Fruit fly (Drosophila melanogaster) whole organism, embryonic: ENCODE measurements around the gene Atg5.
A peak's percentile ranks its signal among the peaks of the same experiment; 100 is the strongest.

Source experiments
- BtbVII ChIP-seq: fragments of 200-800 bp; sonication (Bioruptor generic); optimal IDR thresholded peaks from 3 replicates; lab custom pipeline; 2017; ENCODE audit warnings: missing biosample characterization, mild to moderate bottlenecking, missing genetic modification characterization
- CG10543 ChIP-seq: fragments of 200-800 bp; sonication (Bioruptor generic); optimal IDR thresholded peaks from 3 replicates; lab custom pipeline; 2017; ENCODE audit warnings: missing biosample characterization, mild to moderate bottlenecking, missing genetic modification characterization, moderate library complexity
- CG10565 ChIP-seq: fragments of 200-800 bp; sonication (Bioruptor generic); optimal IDR thresholded peaks from 3 replicates; lab custom pipeline; 2016; ENCODE audit warnings: missing biosample characterization, mild to moderate bottlenecking, missing genetic modification characterization
- CG11456 ChIP-seq: fragments of 200-800 bp; sonication (Bioruptor generic); IDR thresholded peaks from 3 replicates; pipeline ENCODE4 v1.3.6; 2022; ENCODE audit warnings: missing biosample characterization, missing genetic modification characterization
- CG12769 ChIP-seq: fragments of 200-800 bp; sonication (Bioruptor generic); optimal IDR thresholded peaks from 2 replicates; lab custom pipeline; 2019; ENCODE audit warnings: missing biosample characterization, mild to moderate bottlenecking, missing genetic modification characterization, moderate library complexity
- CG14014 ChIP-seq: fragments of 200-800 bp; sonication (Bioruptor generic); IDR thresholded peaks from 2 replicates; pipeline ENCODE4 v1.3.6; 2022; ENCODE audit warnings: missing biosample characterization, missing genetic modification characterization
- CG14050 ChIP-seq: fragments of 200-800 bp; sonication (Bioruptor generic); IDR thresholded peaks from 3 replicates; pipeline ENCODE4 v1.3.6; 2022; ENCODE audit warnings: missing biosample characterization, missing genetic modification characterization
- CG14710 ChIP-seq: fragments of 200-800 bp; sonication (Bioruptor generic); optimal IDR thresholded peaks from 3 replicates; lab custom pipeline; 2019; ENCODE audit warnings: missing biosample characterization, mild to moderate bottlenecking, missing genetic modification characterization, moderate library complexity
- CG15269 ChIP-seq: fragments of 200-800 bp; sonication (Bioruptor generic); optimal IDR thresholded peaks from 2 replicates; lab custom pipeline; 2018; ENCODE audit warnings: missing biosample characterization, mild to moderate bottlenecking, missing genetic modification characterization, moderate library complexity
- CG17359 ChIP-seq: fragments of 200-800 bp; sonication (Bioruptor generic); optimal IDR thresholded peaks from 3 replicates; lab custom pipeline; 2018; ENCODE audit warnings: missing biosample characterization, mild to moderate bottlenecking, missing genetic modification characterization, moderate library complexity
- CG18619 ChIP-seq: fragments of 200-800 bp; sonication (Bioruptor generic); optimal IDR thresholded peaks from 3 replicates; lab custom pipeline; 2017; ENCODE audit warnings: missing biosample characterization, mild to moderate bottlenecking, missing genetic modification characterization
- CG2120 ChIP-seq: fragments of 200-800 bp; sonication (Bioruptor generic); optimal IDR thresholded peaks from 3 replicates; lab custom pipeline; 2016; ENCODE audit warnings: missing biosample characterization, missing genetic modification characterization
- CG2202 ChIP-seq: fragments of 200-800 bp; sonication (Bioruptor generic); optimal IDR thresholded peaks from 2 replicates; lab custom pipeline; 2018; ENCODE audit warnings: missing biosample characterization, mild to moderate bottlenecking, missing genetic modification characterization
- CG30403 ChIP-seq: fragments of 200-800 bp; sonication (Bioruptor generic); optimal IDR thresholded peaks from 3 replicates; lab custom pipeline; 2016; ENCODE audit warnings: missing biosample characterization, missing genetic modification characterization
- CG31224 ChIP-seq: fragments of 200-800 bp; sonication (Bioruptor generic); IDR thresholded peaks from 2 replicates; pipeline ENCODE4 v1.3.6; 2022; ENCODE audit warnings: missing biosample characterization, missing genetic modification characterization
- CG32532 ChIP-seq: fragments of 200-800 bp; sonication (Bioruptor generic); IDR thresholded peaks from 2 replicates; pipeline ENCODE4 v1.3.6; 2022; ENCODE audit warnings: missing biosample characterization, missing genetic modification characterization
- CG3281 ChIP-seq: fragments of 200-800 bp; sonication (Bioruptor generic); optimal IDR thresholded peaks from 3 replicates; lab custom pipeline; 2017; ENCODE audit warnings: missing biosample characterization, mild to moderate bottlenecking, missing genetic modification characterization
- CG4820 ChIP-seq: fragments of 200-800 bp; sonication (Bioruptor generic); optimal IDR thresholded peaks from 3 replicates; lab custom pipeline; 2016; ENCODE audit warnings: missing biosample characterization, missing genetic modification characterization
- CG5953 ChIP-seq: fragments of 200-800 bp; sonication (Bioruptor generic); IDR thresholded peaks from 2 replicates; pipeline ENCODE4 v1.3.6; 2022; ENCODE audit warnings: missing biosample characterization, missing genetic modification characterization
- CG6765 ChIP-seq: fragments of 200-800 bp; sonication (Bioruptor generic); optimal IDR thresholded peaks from 3 replicates; lab custom pipeline; 2017; ENCODE audit warnings: missing biosample characterization, mild to moderate bottlenecking, missing genetic modification characterization
- CG7372 ChIP-seq: fragments of 200-800 bp; sonication (Bioruptor generic); IDR thresholded peaks from 2 replicates; pipeline ENCODE4 v1.3.6; 2022; ENCODE audit warnings: missing biosample characterization, missing genetic modification characterization
- CG7928 ChIP-seq: fragments of 200-800 bp; sonication (Bioruptor generic); optimal IDR thresholded peaks from 2 replicates; lab custom pipeline; 2017; ENCODE audit warnings: missing biosample characterization, mild to moderate bottlenecking, missing genetic modification characterization
- CG7987 ChIP-seq: fragments of 200-800 bp; sonication (Bioruptor generic); optimal IDR thresholded peaks from 2 replicates; lab custom pipeline; 2018; ENCODE audit warnings: missing biosample characterization, mild to moderate bottlenecking, missing genetic modification characterization, moderate library complexity
- CG8765 ChIP-seq: fragments of 200-800 bp; sonication (Bioruptor generic); IDR thresholded peaks from 2 replicates; pipeline ENCODE4 v1.3.6; 2022; ENCODE audit warnings: missing biosample characterization, missing genetic modification characterization
- Deaf1 ChIP-seq: fragments of 200-800 bp; optimal IDR thresholded peaks from 3 replicates; lab custom pipeline; 2019; ENCODE audit warnings: missing biosample characterization, mild to moderate bottlenecking, missing genetic modification characterization, moderate library complexity
- H2.0 ChIP-seq: fragments of 200-800 bp; sonication (Bioruptor generic); IDR thresholded peaks from 2 replicates; pipeline ENCODE4 v1.3.6; 2022; ENCODE audit warnings: missing biosample characterization, missing genetic modification characterization
- Nf-YC ChIP-seq: fragments of 200-800 bp; optimal IDR thresholded peaks from 3 replicates; lab custom pipeline; 2019; ENCODE audit warnings: missing biosample characterization, mild to moderate bottlenecking, missing genetic modification characterization, moderate library complexity
- PHDP ChIP-seq: fragments of 200-800 bp; sonication (Bioruptor generic); optimal IDR thresholded peaks from 3 replicates; lab custom pipeline; 2018; ENCODE audit warnings: missing biosample characterization, mild to moderate bottlenecking, missing genetic modification characterization, moderate library complexity
- Sox102F ChIP-seq: fragments of 200-800 bp; sonication (Bioruptor generic); optimal IDR thresholded peaks from 2 replicates; lab custom pipeline; 2018; ENCODE audit warnings: missing biosample characterization, mild to moderate bottlenecking, missing genetic modification characterization, moderate library complexity
- Vsx1 ChIP-seq: fragments of 200-800 bp; sonication (Bioruptor generic); optimal IDR thresholded peaks from 2 replicates; lab custom pipeline; 2017; ENCODE audit warnings: missing biosample characterization, mild to moderate bottlenecking, missing genetic modification characterization, missing genetic modification reagents
- ato ChIP-seq: fragments of 200-800 bp; sonication (Bioruptor generic); IDR thresholded peaks from 2 replicates; pipeline ENCODE4 v1.3.6; 2022; ENCODE audit warnings: missing biosample characterization, missing genetic modification characterization; ENCODE audit not compliant: partially characterized antibody
- cad ChIP-seq: fragments of >200 bp; optimal IDR thresholded peaks from 2 replicates; lab custom pipeline; 2017; ENCODE audit warnings: missing biosample characterization, missing genetic modification characterization
- ci ChIP-seq: fragments of 200-800 bp; sonication (Bioruptor generic); IDR thresholded peaks from 3 replicates; pipeline ENCODE4 v1.3.6; 2022; ENCODE audit warnings: missing biosample characterization, missing genetic modification characterization
- crc ChIP-seq: fragments of 200-800 bp; sonication (Bioruptor generic); optimal IDR thresholded peaks from 2 replicates; lab custom pipeline; 2016; ENCODE audit warnings: missing biosample characterization, missing genetic modification characterization
- dimm ChIP-seq: fragments of 200-800 bp; sonication (Bioruptor generic); IDR thresholded peaks from 2 replicates; pipeline ENCODE4 v1.3.6; 2022; ENCODE audit warnings: missing biosample characterization, missing genetic modification characterization
- fd102C ChIP-seq: fragments of 200-800 bp; sonication (Bioruptor generic); optimal IDR thresholded peaks from 2 replicates; lab custom pipeline; 2018; ENCODE audit warnings: missing biosample characterization, mild to moderate bottlenecking, missing genetic modification characterization, moderate library complexity
- grau ChIP-seq: fragments of 200-800 bp; optimal IDR thresholded peaks from 3 replicates; lab custom pipeline; 2019; ENCODE audit warnings: missing biosample characterization, mild to moderate bottlenecking, missing genetic modification characterization, moderate library complexity
- kni ChIP-seq: fragments of 200-800 bp; sonication (Bioruptor generic); optimal IDR thresholded peaks from 3 replicates; lab custom pipeline; 2017; ENCODE audit warnings: mild to moderate bottlenecking, missing biosample characterization, missing genetic modification reagents, missing genetic modification characterization
- mirr ChIP-seq: fragments of 200-800 bp; sonication (Bioruptor generic); optimal IDR thresholded peaks from 3 replicates; lab custom pipeline; 2018; ENCODE audit warnings: missing biosample characterization, mild to moderate bottlenecking, missing genetic modification characterization
- peb ChIP-seq: fragments of 200-800 bp; sonication (Bioruptor generic); IDR thresholded peaks from 2 replicates; pipeline ENCODE4 v1.3.6; 2022; ENCODE audit warnings: missing biosample characterization, missing genetic modification characterization
- sr ChIP-seq: fragments of 200-800 bp; sonication (Bioruptor generic); IDR thresholded peaks from 3 replicates; pipeline ENCODE4 v1.3.6; 2022; ENCODE audit warnings: missing biosample characterization, missing genetic modification characterization
- stwl ChIP-seq: fragments of 200-800 bp; sonication (Bioruptor generic); optimal IDR thresholded peaks from 3 replicates; lab custom pipeline; 2018; ENCODE audit warnings: missing biosample characterization, mild to moderate bottlenecking, missing genetic modification characterization, moderate library complexity

The Atg5 gene

dm6 chrX:7300356-7300721 lies 23.2 kb downstream of the Atg5 start (continued):
- TF ChIP-seq CG14050 (GFP tag; lab: Robert Waterston, UW) (no peak), ci (GFP tag; lab: Robert Waterston, UW) (peak; percentile 29; the same call in 2 of the 3 replicates), Nf-YC (tag; lab: Kevin White, UChicago) (peak; percentile 29), CG10565 (GFP tag; lab: Kevin White, UChicago) (no peak), fd102C (GFP tag; lab: Kevin White, UChicago) (no peak), grau (tag; lab: Kevin White, UChicago) (peak; percentile 5), crc (GFP tag; lab: Kevin White, UChicago) (no peak), H2.0 (GFP tag; lab: Robert Waterston, UW) (no peak), CG14014 (GFP tag; lab: Robert Waterston, UW) (0 out of 2 replicates have a peak, but pooled peaks have one; percentile 5), CG18619 (no peak), CG8765 (GFP tag; lab: Robert Waterston, UW) (peak; percentile 69; the same call in 1 of the 2 replicates), dimm (no peak), CG3281 (GFP tag; lab: Kevin White, UChicago) (peak; percentile 49), Sox102F (GFP tag; lab: Kevin White, UChicago) (peak; percentile 27), CG11456 (GFP tag; lab: Robert Waterston, UW) (0 out of 3 replicates have a peak, but pooled peaks have one; percentile 39), ato (GFP tag; lab: Robert Waterston, UW) (no peak), CG15269 (tag; lab: Kevin White, UChicago) (peak; percentile 6), stwl (tag; lab: Kevin White, UChicago) (no peak), CG7928 (GFP tag; lab: Kevin White, UChicago) (peak; percentile 91), cad (no peak), mirr (GFP tag; lab: Kevin White, UChicago) (peak; percentile 31), CG31224 (GFP tag; lab: Robert Waterston, UW) (no peak; the same call in 1 of the 2 replicates), CG7987 (GFP tag; lab: Kevin White, UChicago) (no peak), Deaf1 (tag; lab: Kevin White, UChicago) (no peak), CG14710 (tag; lab: Kevin White, UChicago) (no peak), CG5953 (no peak), CG4820 (GFP tag; lab: Kevin White, UChicago) (no peak), CG32532 (GFP tag; lab: Robert Waterston, UW) (peak; percentile 17), CG30403 (GFP tag; lab: Kevin White, UChicago) (no peak), CG2202 (tag; lab: Kevin White, UChicago) (no peak), kni (GFP tag; lab: Kevin White, UChicago) (no peak), CG6765 (peak; percentile 23), CG7372 (no peak), peb (GFP tag; lab: Robert Waterston, UW) (0 out of 2 replicates have a peak, but pooled peaks have one; percentile 21), BtbVII (GFP tag; lab: Kevin White, UChicago) (peak; percentile 23), CG2120 (GFP tag; lab: Kevin White, UChicago) (peak; percentile 13), CG12769 (tag; lab: Kevin White, UChicago) (peak; percentile 93), CG10543 (GFP tag; lab: Kevin White, UChicago) (no peak), PHDP (tag; lab: Kevin White, UChicago) (no peak), sr (peak; percentile 54; the same call in 1 of the 3 replicates), Vsx1 (GFP tag; lab: Kevin White, UChicago) (peak; percentile 91), CG17359 (tag; lab: Kevin White, UChicago) (peak; percentile 12)
